Worm (Caenorhabditis elegans) whole organism, young adult: ENCODE measurements around the gene F52C6.3.

Source experiments
- B0261.1 ChIP-seq: sonication (generic microtip); optimal IDR thresholded peaks from 2 replicates; lab custom pipeline; 2016; ENCODE audit warnings: mild to moderate bottlenecking, missing genetic modification characterization, moderate library complexity, missing compliant biosample characterization
- F23B12.7 ChIP-seq: sonication (generic microtip); optimal IDR thresholded peaks from 2 replicates; lab custom pipeline; 2017; ENCODE audit warnings: missing genetic modification characterization, mild to moderate bottlenecking, missing compliant biosample characterization, antibody characterized with exemption, moderate library complexity; ENCODE audit not compliant: insufficient read depth
- F55B11.4 ChIP-seq: sonication (generic microtip); optimal IDR thresholded peaks from 2 replicates; lab custom pipeline; 2016; ENCODE audit warnings: missing compliant biosample characterization, missing genetic modification characterization, borderline replicate concordance; ENCODE audit not compliant: insufficient read depth
- K11D2.4 ChIP-seq: fragments of 200-800 bp; sonication (Bioruptor generic); IDR thresholded peaks from 2 replicates; pipeline ENCODE4 v1.3.6; 2022; ENCODE audit warnings: missing genetic modification reagents, missing genetic modification characterization, missing compliant biosample characterization
- T26A5.8 ChIP-seq: sonication (generic microtip); optimal IDR thresholded peaks from 2 replicates; lab custom pipeline; 2016; ENCODE audit warnings: missing genetic modification characterization, missing compliant biosample characterization
- Y67H2A.10 ChIP-seq: fragments of 200-800 bp; sonication (Bioruptor generic); conservative IDR thresholded peaks from 2 replicates; pipeline ENCODE4 v1.3.6; 2022; ENCODE audit warnings: missing genetic modification reagents, missing genetic modification characterization, missing compliant biosample characterization
- Y79H2A.3 ChIP-seq: fragments of 200-800 bp; sonication (Bioruptor generic); conservative IDR thresholded peaks from 2 replicates; pipeline ENCODE4 v1.3.6; 2022; ENCODE audit warnings: missing genetic modification reagents, missing genetic modification characterization, missing compliant biosample characterization
- ama-1 ChIP-seq, 3 experiments: fragments of 150-350 bp in 1 of 3; sonication (generic microtip) in 2 of 3; optimal IDR thresholded peaks; 2 replicates each; lab custom pipeline; 2014 to 2018; ENCODE audit warnings: missing biosample characterization in 2 of 3, missing genetic modification characterization in 2 of 3, missing genetic modification reagents in 2 of 3
- athp-1 ChIP-seq: sonication (generic microtip); optimal IDR thresholded peaks from 2 replicates; lab custom pipeline; 2017; ENCODE audit warnings: mild to moderate bottlenecking, missing genetic modification characterization, missing compliant biosample characterization
- attf-3 ChIP-seq: fragments of 200-800 bp; sonication (Bioruptor generic); conservative IDR thresholded peaks from 2 replicates; pipeline ENCODE4 v1.3.6; 2022; ENCODE audit warnings: missing genetic modification reagents, missing genetic modification characterization, missing compliant biosample characterization
- ceh-27 ChIP-seq: fragments of 200-800 bp; sonication (Bioruptor generic); optimal IDR thresholded peaks from 2 replicates; lab custom pipeline; 2018; ENCODE audit warnings: mild to moderate bottlenecking, missing genetic modification characterization, moderate library complexity, missing compliant biosample characterization
- dox-1 ChIP-seq: fragments of 200-800 bp; sonication (Bioruptor generic); IDR thresholded peaks from 2 replicates; pipeline ENCODE4 v1.3.6; 2022; ENCODE audit warnings: missing genetic modification reagents, missing genetic modification characterization, missing compliant biosample characterization
- efl-1 ChIP-seq: fragments of 150-350 bp; optimal IDR thresholded peaks from 2 replicates; lab custom pipeline; 2014; ENCODE audit warnings: missing biosample characterization, missing genetic modification reagents, missing genetic modification characterization
- egl-18 ChIP-seq: fragments of 200-800 bp; sonication (Bioruptor generic); IDR thresholded peaks from 2 replicates; pipeline ENCODE4 v1.3.6; 2022; ENCODE audit warnings: missing genetic modification reagents, missing genetic modification characterization, missing compliant biosample characterization
- gei-17 ChIP-seq: fragments of 200-800 bp; sonication (Bioruptor generic); optimal IDR thresholded peaks from 2 replicates; lab custom pipeline; 2018; ENCODE audit warnings: mild to moderate bottlenecking, missing genetic modification characterization, missing compliant biosample characterization
- hmg-20 ChIP-seq: fragments of 200-800 bp; sonication (Bioruptor generic); IDR thresholded peaks from 2 replicates; pipeline ENCODE4 v1.3.6; 2022; ENCODE audit warnings: missing genetic modification reagents, missing genetic modification characterization, missing compliant biosample characterization
- hsf-1 ChIP-seq: fragments of 200-800 bp; sonication (Bioruptor generic); IDR thresholded peaks from 2 replicates; pipeline ENCODE4 v1.3.6; 2022; ENCODE audit warnings: missing genetic modification reagents, missing genetic modification characterization, missing compliant biosample characterization
- let-607 ChIP-seq, 2 experiments: fragments of 200-800 bp in 1 of 2; sonication (Bioruptor generic) in 1 of 2; sonication (generic microtip) in 1 of 2; optimal IDR thresholded peaks; 2 replicates each; lab custom pipeline; 2016 to 2018; ENCODE audit warnings: mild to moderate bottlenecking in 2 of 2, missing compliant biosample characterization in 2 of 2, missing genetic modification characterization in 2 of 2, moderate library complexity in 2 of 2, missing genotype in 1 of 2
- lin-26 ChIP-seq: fragments of 200-800 bp; sonication (Bioruptor generic); IDR thresholded peaks from 2 replicates; pipeline ENCODE4 v1.3.6; 2022; ENCODE audit warnings: missing genetic modification reagents, missing genetic modification characterization, missing compliant biosample characterization
- lin-35 ChIP-seq, 3 experiments: fragments of 150-350 bp in 2 of 3; sonication (generic microtip) in 1 of 3; optimal IDR thresholded peaks; 2 replicates each; lab custom pipeline; 2014 to 2018; ENCODE audit warnings: missing biosample characterization in 3 of 3, missing genetic modification characterization in 3 of 3, missing genetic modification reagents in 3 of 3
- madf-3 ChIP-seq: fragments of 200-800 bp; sonication (Bioruptor generic); IDR thresholded peaks from 2 replicates; pipeline ENCODE4 v1.3.6; 2022; ENCODE audit warnings: missing genetic modification reagents, missing genetic modification characterization, missing compliant biosample characterization
- madf-6 ChIP-seq: fragments of 200-800 bp; sonication (Bioruptor generic); IDR thresholded peaks from 2 replicates; pipeline ENCODE4 v1.3.6; 2022; ENCODE audit warnings: missing genetic modification reagents, missing genetic modification characterization, missing compliant biosample characterization
- madf-8 ChIP-seq: fragments of 200-800 bp; sonication (Bioruptor generic); conservative IDR thresholded peaks from 2 replicates; pipeline ENCODE4 v1.3.6; 2022; ENCODE audit warnings: missing genetic modification reagents, missing genetic modification characterization, missing compliant biosample characterization
- mes-4 ChIP-seq: sonication (generic microtip); optimal IDR thresholded peaks from 2 replicates; lab custom pipeline; 2016; ENCODE audit warnings: missing genotype, missing genetic modification characterization, missing compliant biosample characterization
- nfyb-1 ChIP-seq: fragments of 200-800 bp; sonication (Bioruptor generic); IDR thresholded peaks from 2 replicates; pipeline ENCODE4 v1.3.6; 2022; ENCODE audit warnings: missing genetic modification reagents, missing genetic modification characterization, missing compliant biosample characterization
- nhr-27 ChIP-seq: fragments of 200-800 bp; sonication (Bioruptor generic); optimal IDR thresholded peaks from 2 replicates; lab custom pipeline; 2018; ENCODE audit warnings: mild to moderate bottlenecking, missing genetic modification characterization, moderate library complexity, missing compliant biosample characterization
- nhr-80 ChIP-seq: sonication (generic microtip); optimal IDR thresholded peaks from 2 replicates; lab custom pipeline; 2016; ENCODE audit warnings: missing genetic modification characterization, missing compliant biosample characterization
- nhr-90 ChIP-seq: sonication (generic microtip); optimal IDR thresholded peaks from 2 replicates; lab custom pipeline; 2016; ENCODE audit warnings: missing genotype, mild to moderate bottlenecking, missing genetic modification characterization, missing compliant biosample characterization
- repo-1 ChIP-seq: sonication (generic microtip); optimal IDR thresholded peaks from 2 replicates; lab custom pipeline; 2017; ENCODE audit warnings: mild to moderate bottlenecking, missing genetic modification characterization, missing compliant biosample characterization
- snpc-1.3 ChIP-seq: sonication (generic microtip); optimal IDR thresholded peaks from 2 replicates; lab custom pipeline; 2017; ENCODE audit warnings: missing genetic modification characterization, mild to moderate bottlenecking, missing compliant biosample characterization, antibody characterized with exemption, moderate library complexity, missing genotype, missing genetic modification reagents; ENCODE audit not compliant: insufficient read depth
- somi-1 ChIP-seq: fragments of 200-800 bp; sonication (Bioruptor generic); optimal IDR thresholded peaks from 2 replicates; lab custom pipeline; 2018; ENCODE audit warnings: mild to moderate bottlenecking, missing genetic modification characterization, missing compliant biosample characterization
- tbx-9 ChIP-seq: sonication (generic microtip); optimal IDR thresholded peaks from 2 replicates; lab custom pipeline; 2016; ENCODE audit warnings: borderline replicate concordance, missing genetic modification characterization, inconsistent platforms, missing compliant biosample characterization
- unc-62 ChIP-seq: fragments of 150-350 bp; optimal IDR thresholded peaks from 2 replicates; lab custom pipeline; 2014; ENCODE audit warnings: missing biosample characterization, missing genetic modification reagents, missing genetic modification characterization
- xnd-1 ChIP-seq: sonication (generic microtip); optimal IDR thresholded peaks from 2 replicates; lab custom pipeline; 2016; ENCODE audit warnings: missing genotype, missing genetic modification reagents, missing genetic modification characterization, missing compliant biosample characterization
- zim-3 ChIP-seq: sonication (generic microtip); optimal IDR thresholded peaks from 2 replicates; lab custom pipeline; 2017; ENCODE audit warnings: mild to moderate bottlenecking, missing genetic modification characterization, moderate library complexity, missing compliant biosample characterization
- ztf-25 ChIP-seq: fragments of 200-800 bp; sonication (Bioruptor generic); IDR thresholded peaks from 2 replicates; pipeline ENCODE4 v1.3.6; 2022; ENCODE audit warnings: missing genetic modification reagents, missing genetic modification characterization, missing compliant biosample characterization

Gene F52C6.3

ce11 chrII:1926162-1926561 lies 1.6 kb downstream of the F52C6.3 start, which contains the start of gene F52C6.2:
F52C6.2 (plus strand) TSS chrII:1926462.
- TF ChIP-seq snpc-1.3 (no peak), K11D2.4 (GFP tag; lab: Robert Waterston, UW) (no peak), efl-1 (GFP tag; lab: Kevin White, UChicago) (no peak), nhr-80 (no peak), tbx-9 (tag; lab: Kevin White, UChicago) (no peak), nhr-90 (tag; lab: Kevin White, UChicago) (no peak), repo-1 (tag; lab: Kevin White, UChicago) (no peak), lin-35 (GFP tag; optimal IDR thresholded peaks at IDR 0.05; lab: Kevin White, UChicago) (no peak), F23B12.7 (tag; lab: Kevin White, UChicago) (no peak), somi-1 (GFP tag; lab: Kevin White, UChicago) (no peak), madf-6 (no peak), gei-17 (GFP tag; lab: Kevin White, UChicago) (no peak), ama-1 (optimal IDR thresholded peaks at IDR 0.05; lab: Kevin White, UChicago) (no peak), ama-1 (GFP tag; optimal IDR thresholded peaks at IDR 0.05; lab: Kevin White, UChicago) (no peak), Y79H2A.3 (no peak), zim-3 (tag; lab: Kevin White, UChicago) (no peak), let-607 (tag; optimal IDR thresholded peaks at IDR 0.05; lab: Kevin White, UChicago) (no peak), ztf-25 (GFP tag; lab: Robert Waterston, UW) (no peak), nhr-27 (tag; lab: Kevin White, UChicago) (no peak)

ce11 chrII:1928578-1928977 lies 4.0 kb downstream of the F52C6.3 start:
- TF ChIP-seq efl-1 (GFP tag; lab: Kevin White, UChicago) = peak; percentile 19
- no peak for TF ChIP-seq lin-26 (GFP tag; lab: Robert Waterston, UW)
- no peak for TF ChIP-seq hmg-20
- TF ChIP-seq madf-8 (GFP tag; lab: Robert Waterston, UW) = no peak

- no peak for TF ChIP-seq Y67H2A.10 (GFP tag; lab: Robert Waterston, UW)
- no peak for TF ChIP-seq nfyb-1 (GFP tag; lab: Robert Waterston, UW)
- TF ChIP-seq B0261.1 = no peak
- TF ChIP-seq ceh-27 (GFP tag; lab: Kevin White, UChicago) = no peak
- no peak for TF ChIP-seq dox-1 (GFP tag; lab: Robert Waterston, UW)
These were observed 15.1 kb downstream of the F52C6.3 start, which contains the start of gene ZK250.13 for ce11 chrII:1939652-1940051. ZK250.13 (minus strand) TSS chrII:1939752.

ce11 chrII:1945093-1945492 lies 20.5 kb downstream of the F52C6.3 start, which contains the start of gene ZK250.14:
ZK250.14 (minus strand) TSS chrII:1945193.
- no peak for TF ChIP-seq madf-3 (GFP tag; lab: Robert Waterston, UW)
- no peak for TF ChIP-seq F55B11.4 (tag; lab: Kevin White, UChicago)
- no peak for TF ChIP-seq athp-1
- no peak for TF ChIP-seq somi-1 (GFP tag; lab: Kevin White, UChicago)
- no peak for TF ChIP-seq xnd-1 (tag; lab: Kevin White, UChicago)
- TF ChIP-seq attf-3 (GFP tag; lab: Robert Waterston, UW) = no peak

ce11 chrII:1946427-1946826 lies 21.9 kb downstream of the F52C6.3 start, which contains the start of gene math-48:
math-48 (minus strand) TSS chrII:1946527.
- TF ChIP-seq mes-4 (no peak), T26A5.8 (tag; lab: Kevin White, UChicago) (no peak), unc-62 (GFP tag; lab: Kevin White, UChicago) (no peak), somi-1 (GFP tag; lab: Kevin White, UChicago) (no peak), hsf-1 (GFP tag; lab: Robert Waterston, UW) (no peak), repo-1 (tag; lab: Kevin White, UChicago) (no peak), egl-18 (GFP tag; lab: Robert Waterston, UW) (no peak)
